Worm (Caenorhabditis elegans) whole organism, L4 larva: ENCODE data around the gene T14G8.4.

Experiments used
- D1046.2 ChIP-seq: fragments of 200-800 bp; sonication (Bioruptor generic); IDR thresholded peaks from 2 replicates; pipeline ENCODE4 v1.3.6; 2022; ENCODE audit warnings: missing genetic modification characterization, missing compliant biosample characterization
- F44E2.7 ChIP-seq: fragments of 200-800 bp; sonication (Bioruptor generic); IDR thresholded peaks from 2 replicates; pipeline ENCODE4 v2.1.2; 2022; ENCODE audit warnings: missing genetic modification characterization, missing compliant biosample characterization
- Y48G9A.11 ChIP-seq: fragments of 200-800 bp; sonication (Bioruptor generic); IDR thresholded peaks from 2 replicates; pipeline ENCODE4 v1.3.6; 2022; ENCODE audit warnings: missing genetic modification reagents, missing genetic modification characterization, missing compliant biosample characterization
- ZK337.2 ChIP-seq: fragments of 200-800 bp; sonication (Bioruptor generic); IDR thresholded peaks from 2 replicates; pipeline ENCODE4 v1.3.6; 2022; ENCODE audit warnings: missing genetic modification reagents, missing genetic modification characterization, missing compliant biosample characterization
- ZK546.5 ChIP-seq, 2 experiments: sonication (generic microtip); optimal IDR thresholded peaks; 2 replicates each; lab custom pipeline; 2017; ENCODE audit warnings: missing biosample characterization in 2 of 2, missing genetic modification characterization in 2 of 2
- aha-1 ChIP-seq: fragments of 150-350 bp; peaks from one replicate; lab custom pipeline; 2014; ENCODE audit warnings: missing biosample characterization, missing genetic modification characterization
- ama-1 ChIP-seq: fragments of 150-350 bp; optimal IDR thresholded peaks from 2 replicates; lab custom pipeline; 2014; ENCODE audit warnings: inconsistent platforms, mixed read lengths
- ceh-28 ChIP-seq: fragments of 150-350 bp; optimal IDR thresholded peaks from 2 replicates; lab custom pipeline; 2014; ENCODE audit warnings: missing biosample characterization, missing genetic modification reagents, missing genetic modification characterization
- ceh-32 ChIP-seq: sonication (generic microtip); optimal IDR thresholded peaks from 2 replicates; lab custom pipeline; 2016; ENCODE audit warnings: mild to moderate bottlenecking, missing genetic modification characterization, missing compliant biosample characterization; ENCODE audit not compliant: poor library complexity
- ceh-62 ChIP-seq: sonication (generic microtip); optimal IDR thresholded peaks from 2 replicates; lab custom pipeline; 2017; ENCODE audit warnings: missing biosample characterization, missing genetic modification characterization
- ces-1 ChIP-seq: fragments of 150-350 bp; sonication (generic microtip); optimal IDR thresholded peaks from 4 replicates; lab custom pipeline; 2014; ENCODE audit warnings: missing biosample characterization, missing genetic modification reagents, missing genetic modification characterization
- cey-2 ChIP-seq: sonication (generic microtip); optimal IDR thresholded peaks from 3 replicates; lab custom pipeline; 2017; ENCODE audit warnings: missing genetic modification characterization, mild to moderate bottlenecking, missing compliant biosample characterization, antibody characterized with exemption, borderline replicate concordance; ENCODE audit not compliant: insufficient read depth
- daf-19 ChIP-seq: fragments of 200-800 bp; sonication (Bioruptor generic); conservative IDR thresholded peaks from 2 replicates; pipeline ENCODE4 v1.3.6; 2022; ENCODE audit warnings: missing genetic modification characterization, missing compliant biosample characterization
- daf-8 ChIP-seq: fragments of 200-800 bp; sonication (Bioruptor generic); IDR thresholded peaks from 2 replicates; pipeline ENCODE4 v1.3.6; 2022; ENCODE audit warnings: missing genetic modification characterization, missing compliant biosample characterization
- dmd-6 ChIP-seq: fragments of 200-800 bp; sonication (Bioruptor generic); IDR thresholded peaks from 2 replicates; pipeline ENCODE4 v1.3.6; 2022; ENCODE audit warnings: missing genetic modification reagents, missing genetic modification characterization, missing compliant biosample characterization
- dmd-8 ChIP-seq: fragments of 200-800 bp; sonication (Bioruptor generic); IDR thresholded peaks from 2 replicates; pipeline ENCODE4 v1.3.6; 2022; ENCODE audit warnings: missing genetic modification characterization, missing compliant biosample characterization
- dpl-1 ChIP-seq: fragments of 150-350 bp; optimal IDR thresholded peaks from 2 replicates; lab custom pipeline; 2014; ENCODE audit warnings: missing biosample characterization, missing genetic modification reagents, missing genetic modification characterization
- duxl-1 ChIP-seq: sonication (generic microtip); optimal IDR thresholded peaks from 2 replicates; lab custom pipeline; 2016; ENCODE audit warnings: mild to moderate bottlenecking, missing genetic modification characterization, moderate library complexity, missing compliant biosample characterization; ENCODE audit not compliant: poor library complexity
- dve-1 ChIP-seq: sonication (generic microtip); optimal IDR thresholded peaks from 2 replicates; lab custom pipeline; 2017; ENCODE audit warnings: antibody characterized with exemption, mild to moderate bottlenecking, missing genetic modification characterization, missing compliant biosample characterization; ENCODE audit not compliant: insufficient read depth
- egl-27 ChIP-seq: sonication (generic microtip); optimal IDR thresholded peaks from 3 replicates; lab custom pipeline; 2017; ENCODE audit warnings: missing biosample characterization, missing genetic modification reagents, missing genetic modification characterization
- egl-43 ChIP-seq: fragments of 200-800 bp; sonication (Bioruptor generic); IDR thresholded peaks from 2 replicates; pipeline ENCODE4 v1.3.6; 2022; ENCODE audit warnings: missing genetic modification reagents, missing genetic modification characterization, missing compliant biosample characterization
- fkh-10 ChIP-seq: fragments of 150-350 bp; optimal IDR thresholded peaks from 2 replicates; lab custom pipeline; 2014; ENCODE audit warnings: missing biosample characterization, missing genetic modification reagents, missing genetic modification characterization
- jun-1 ChIP-seq: fragments of 150-350 bp; optimal IDR thresholded peaks from 2 replicates; lab custom pipeline; 2014; ENCODE audit warnings: missing biosample characterization, missing genetic modification reagents, missing genetic modification characterization
- lim-7 ChIP-seq: fragments of 200-800 bp; sonication (Bioruptor generic); IDR thresholded peaks from 2 replicates; pipeline ENCODE4 v1.3.6; 2022; ENCODE audit warnings: missing genetic modification characterization, missing compliant biosample characterization
- lin-1 ChIP-seq: fragments of 200-800 bp; sonication (Bioruptor generic); IDR thresholded peaks from 2 replicates; pipeline ENCODE4 v1.3.6; 2022; ENCODE audit warnings: missing genetic modification reagents, missing genetic modification characterization, missing compliant biosample characterization
- lin-13 ChIP-seq: fragments of 150-350 bp; optimal IDR thresholded peaks from 2 replicates; lab custom pipeline; 2014; ENCODE audit warnings: missing biosample characterization, missing genetic modification reagents, missing genetic modification characterization
- lin-29 ChIP-seq: fragments of 200-800 bp; sonication (Bioruptor generic); IDR thresholded peaks from 2 replicates; pipeline ENCODE4 v1.3.6; 2022; ENCODE audit warnings: missing genetic modification reagents, missing genetic modification characterization, missing compliant biosample characterization
- lir-3 ChIP-seq: sonication (generic microtip); optimal IDR thresholded peaks from 2 replicates; lab custom pipeline; 2016; ENCODE audit warnings: mild to moderate bottlenecking, missing genetic modification characterization, missing compliant biosample characterization
- madf-5 ChIP-seq, 2 experiments: fragments of 200-800 bp; sonication (Bioruptor generic); IDR thresholded peaks; 2 replicates each; pipeline ENCODE4 v1.3.6; 2022; ENCODE audit warnings: missing compliant biosample characterization in 2 of 2, missing genetic modification characterization in 2 of 2
- mes-2 ChIP-seq: sonication (generic microtip); optimal IDR thresholded peaks from 2 replicates; lab custom pipeline; 2016; ENCODE audit warnings: missing genotype, mild to moderate bottlenecking, missing genetic modification characterization, missing compliant biosample characterization; ENCODE audit not compliant: poor library complexity, severe bottlenecking
- nhr-11 ChIP-seq: fragments of 150-350 bp; optimal IDR thresholded peaks from 2 replicates; lab custom pipeline; 2014; ENCODE audit warnings: missing biosample characterization, missing genetic modification characterization
- nhr-237 ChIP-seq: sonication (generic microtip); optimal IDR thresholded peaks from 2 replicates; lab custom pipeline; 2017; ENCODE audit warnings: missing biosample characterization, missing genetic modification characterization
- nhr-25 ChIP-seq: sonication (generic microtip); optimal IDR thresholded peaks from 2 replicates; lab custom pipeline; 2017; ENCODE audit warnings: missing genetic modification characterization, mild to moderate bottlenecking, missing compliant biosample characterization, antibody characterized with exemption, moderate library complexity, borderline replicate concordance; ENCODE audit not compliant: insufficient read depth
- nhr-28 ChIP-seq: fragments of 150-350 bp; optimal IDR thresholded peaks from 2 replicates; lab custom pipeline; 2014; ENCODE audit warnings: missing biosample characterization, missing genetic modification characterization
- nhr-42 ChIP-seq: fragments of 200-800 bp; sonication (Bioruptor generic); IDR thresholded peaks from 2 replicates; pipeline ENCODE4 v1.3.6; 2022; ENCODE audit warnings: missing genetic modification characterization, missing compliant biosample characterization
- nhr-77 ChIP-seq: fragments of 150-350 bp; optimal IDR thresholded peaks from 2 replicates; lab custom pipeline; 2014; ENCODE audit warnings: missing biosample characterization, missing genetic modification characterization
- pha-4 ChIP-seq, 2 experiments: fragments of 150-350 bp in 1 of 2; fragments of 200-800 bp in 1 of 2; sonication (Bioruptor generic) in 1 of 2; IDR thresholded peaks in 1 of 2; optimal IDR thresholded peaks in 1 of 2; 2 replicates each; pipeline versions ENCODE4 v1.3.6 to Lab custom; 2014 to 2022; ENCODE audit warnings: missing genetic modification characterization in 2 of 2, missing genetic modification reagents in 2 of 2, missing biosample characterization in 1 of 2, missing compliant biosample characterization in 1 of 2
- sdz-12 ChIP-seq: fragments of 200-800 bp; sonication (Bioruptor generic); optimal IDR thresholded peaks from 2 replicates; lab custom pipeline; 2018; ENCODE audit warnings: mild to moderate bottlenecking, missing genetic modification characterization, missing compliant biosample characterization
- skn-1 ChIP-seq: fragments of 150-350 bp; optimal IDR thresholded peaks from 2 replicates; lab custom pipeline; 2014; ENCODE audit warnings: missing biosample characterization, missing genetic modification characterization
- snpc-4 ChIP-seq: fragments of 150-350 bp; optimal IDR thresholded peaks from 2 replicates; lab custom pipeline; 2014; ENCODE audit warnings: missing biosample characterization, missing genetic modification characterization
- spr-1 ChIP-seq: sonication (generic microtip); optimal IDR thresholded peaks from 2 replicates; lab custom pipeline; 2016; ENCODE audit warnings: mild to moderate bottlenecking, missing genetic modification characterization, missing compliant biosample characterization
- unc-39 ChIP-seq: sonication (generic microtip); optimal IDR thresholded peaks from 2 replicates; lab custom pipeline; 2017; ENCODE audit warnings: missing biosample characterization, missing genetic modification characterization
- unc-62 ChIP-seq, 3 experiments: fragments of 150-350 bp in 1 of 3; sonication (generic microtip); optimal IDR thresholded peaks in 2 of 3; peaks in 1 of 3; 1 replicate in 1 of 3; 2 replicates in 2 of 3; lab custom pipeline; 2014 to 2017; ENCODE audit warnings: missing biosample characterization in 3 of 3, missing genetic modification characterization in 3 of 3, missing genetic modification reagents in 3 of 3, missing genotype in 1 of 3
- zag-1 ChIP-seq: fragments of 150-350 bp; optimal IDR thresholded peaks from 2 replicates; lab custom pipeline; 2014; ENCODE audit warnings: missing biosample characterization, missing genetic modification characterization
- zfp-2 ChIP-seq: sonication (generic microtip); optimal IDR thresholded peaks from 2 replicates; lab custom pipeline; 2016; ENCODE audit warnings: mild to moderate bottlenecking, missing genetic modification characterization, missing compliant biosample characterization
- zip-11 ChIP-seq: fragments of 200-800 bp; sonication (Bioruptor generic); IDR thresholded peaks from 2 replicates; pipeline ENCODE4 v1.3.6; 2022; ENCODE audit warnings: missing genetic modification characterization, missing compliant biosample characterization
- zip-2 ChIP-seq: fragments of 150-350 bp; optimal IDR thresholded peaks from 2 replicates; lab custom pipeline; 2014; ENCODE audit warnings: missing biosample characterization, missing genetic modification characterization
- ztf-11 ChIP-seq: fragments of 150-350 bp; optimal IDR thresholded peaks from 2 replicates; lab custom pipeline; 2014; ENCODE audit warnings: missing biosample characterization, missing genetic modification characterization
- ztf-7 ChIP-seq: fragments of 150-350 bp; optimal IDR thresholded peaks from 2 replicates; lab custom pipeline; 2014; ENCODE audit warnings: missing biosample characterization, missing genetic modification characterization

T14G8.4 gene

DNA sequence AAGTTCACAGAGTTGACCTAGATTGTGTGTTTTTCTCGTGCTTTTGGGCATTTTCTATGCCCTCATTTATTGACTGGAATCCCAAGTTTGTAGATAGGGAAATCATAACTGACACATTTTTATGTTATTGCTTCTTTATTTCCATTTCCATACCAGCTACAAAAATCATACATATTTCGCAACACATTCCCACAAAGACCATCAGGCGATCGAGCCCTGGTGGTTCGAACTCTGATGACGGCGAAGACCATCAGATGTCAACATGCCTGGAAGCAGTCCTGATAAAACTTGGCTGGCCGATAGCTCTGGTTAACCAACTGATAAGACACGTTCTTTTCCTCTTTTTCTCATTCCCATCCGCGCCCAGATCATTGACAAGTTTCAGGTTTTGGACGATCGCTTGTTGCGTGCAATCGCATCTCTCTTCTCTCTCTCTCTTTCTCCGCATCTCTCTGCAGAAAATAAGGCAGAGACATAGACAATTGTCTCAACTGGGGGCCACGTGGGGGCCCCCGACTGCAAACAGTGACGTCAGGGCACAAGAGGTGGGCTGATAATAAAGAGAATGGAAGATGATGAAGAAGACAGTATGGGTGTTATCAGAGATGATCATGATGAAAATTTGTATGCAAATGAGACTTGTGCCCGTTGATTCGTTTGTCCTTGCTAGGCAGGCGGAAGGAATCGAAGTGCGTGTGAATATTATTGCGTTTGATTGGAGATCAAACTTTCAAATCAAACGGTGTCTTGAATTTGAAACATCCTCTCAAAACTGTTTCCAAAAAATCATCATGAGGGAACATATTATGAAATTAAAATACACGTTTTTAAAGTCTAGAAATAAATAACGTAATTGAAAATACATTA, 8.6 kb upstream of the T14G8.4 start (continued):
- peak; percentile 80 for TF ChIP-seq cey-2 (tag; lab: Kevin White, UChicago)
- peak; percentile 60 to 100 for TF ChIP-seq unc-62 (GFP tag; optimal IDR thresholded peaks at IDR 0.05 in 1 of 2; lab: Kevin White, UChicago)
- TF ChIP-seq unc-62 (tag; optimal IDR thresholded peaks at IDR 0.05; lab: Kevin White, UChicago), result no peak
- peak; percentile 68 for TF ChIP-seq spr-1 (tag; lab: Kevin White, UChicago)
- TF ChIP-seq dmd-8 (GFP tag; lab: Robert Waterston, UW), result no peak
- TF ChIP-seq nhr-237 (tag; lab: Kevin White, UChicago), result no peak
- peak; percentile 27 for TF ChIP-seq duxl-1 (tag; lab: Kevin White, UChicago)
- peak; percentile 99 for TF ChIP-seq dve-1 (tag; lab: Kevin White, UChicago)
- TF ChIP-seq lin-29, result peak; percentile 42; the same call in 1 of the 2 replicates
- peak; percentile 96 for TF ChIP-seq aha-1
- peak; percentile 96 for TF ChIP-seq lin-1 (GFP tag; lab: Robert Waterston, UW)
- no peak for TF ChIP-seq egl-43 (GFP tag; lab: Robert Waterston, UW)
- no peak for TF ChIP-seq unc-39 (tag; lab: Kevin White, UChicago)
- TF ChIP-seq pha-4 (GFP tag; IDR thresholded peaks at IDR 0.05; lab: Robert Waterston, UW), result peak; percentile 92
- no peak for TF ChIP-seq pha-4 (tag; optimal IDR thresholded peaks at IDR 0.05; lab: Kevin White, UChicago)
- peak; percentile 42 for TF ChIP-seq nhr-25 (tag; lab: Kevin White, UChicago)
- peak; percentile 3 for TF ChIP-seq ztf-7 (tag; lab: Kevin White, UChicago)
- TF ChIP-seq sdz-12, result no peak
- no peak for TF ChIP-seq ZK337.2
- TF ChIP-seq nhr-28, result peak; percentile 96
- TF ChIP-seq snpc-4, result no peak
- no peak for TF ChIP-seq ceh-62 (tag; lab: Kevin White, UChicago)
- TF ChIP-seq dpl-1 (GFP tag; lab: Kevin White, UChicago), result peak; percentile 46
- no peak for TF ChIP-seq F44E2.7 (GFP tag; lab: Robert Waterston, UW)
- peak; percentile 84 for TF ChIP-seq nhr-11 (tag; lab: Kevin White, UChicago)
- TF ChIP-seq lim-7 (GFP tag; lab: Robert Waterston, UW), result no peak
- no peak for TF ChIP-seq daf-19 (GFP tag; lab: Robert Waterston, UW)
- no peak for TF ChIP-seq ztf-11 (tag; lab: Kevin White, UChicago)
- TF ChIP-seq ama-1 (lab: Kevin White, UChicago), result no peak
- no peak for TF ChIP-seq Y48G9A.11 (GFP tag; lab: Robert Waterston, UW)
- no peak for TF ChIP-seq ceh-32 (tag; lab: Kevin White, UChicago)
- peak; percentile 66 for TF ChIP-seq jun-1 (tag; lab: Kevin White, UChicago)
- TF ChIP-seq skn-1 (tag; lab: Kevin White, UChicago), result no peak
- no peak for TF ChIP-seq daf-8 (GFP tag; lab: Robert Waterston, UW)
- TF ChIP-seq madf-5 (GFP tag; IDR thresholded peaks at IDR 0.05; lab: Robert Waterston, UW), result no peak
- TF ChIP-seq ceh-28 (tag; lab: Kevin White, UChicago), result peak; percentile 24
- no peak for TF ChIP-seq ZK546.5 (tag; optimal IDR thresholded peaks at IDR 0.05; lab: Kevin White, UChicago)
- TF ChIP-seq lir-3 (tag; lab: Kevin White, UChicago), result no peak
- TF ChIP-seq lin-13 (GFP tag; lab: Kevin White, UChicago), result peak; percentile 73
- no peak for TF ChIP-seq zfp-2 (tag; lab: Kevin White, UChicago)
- TF ChIP-seq ces-1 (GFP tag; lab: Kevin White, UChicago), result no peak
- TF ChIP-seq D1046.2, result no peak
- TF ChIP-seq nhr-77 (tag; lab: Kevin White, UChicago), result peak; percentile 92
- peak; percentile 55 for TF ChIP-seq mes-2 (tag; lab: Kevin White, UChicago)
- peak; percentile 65; the same call in 1 of the 2 replicates for TF ChIP-seq nhr-42 (GFP tag; lab: Robert Waterston, UW)
- TF ChIP-seq fkh-10 (GFP tag; lab: Kevin White, UChicago), result no peak
- TF ChIP-seq egl-27, result no peak
- no peak for TF ChIP-seq zip-11
- TF ChIP-seq dmd-6 (GFP tag; lab: Robert Waterston, UW), result peak; percentile 100
- peak; percentile 44 for TF ChIP-seq zip-2 (tag; lab: Kevin White, UChicago)
- no peak for TF ChIP-seq zag-1 (tag; lab: Kevin White, UChicago)
